Worm (Caenorhabditis elegans) whole organism, L4 larva: ENCODE results near the gene fbxa-184.

Experiments used
- F49E8.2 ChIP-seq: sonication (generic microtip); optimal IDR thresholded peaks from 2 replicates; lab custom pipeline; 2016; ENCODE audit warnings: missing compliant biosample characterization, mild to moderate bottlenecking, missing genetic modification characterization, borderline replicate concordance
- T20F7.1 ChIP-seq: fragments of 200-800 bp; sonication (Bioruptor generic); optimal IDR thresholded peaks from 2 replicates; lab custom pipeline; 2018; ENCODE audit warnings: mild to moderate bottlenecking, missing genetic modification characterization, missing compliant biosample characterization
- Y75B8A.6 ChIP-seq: fragments of 200-800 bp; sonication (Bioruptor generic); IDR thresholded peaks from 2 replicates; pipeline ENCODE4 v1.3.6; 2022; ENCODE audit warnings: missing genetic modification reagents, missing genetic modification characterization, missing compliant biosample characterization
- ZK337.2 ChIP-seq: fragments of 200-800 bp; sonication (Bioruptor generic); IDR thresholded peaks from 2 replicates; pipeline ENCODE4 v1.3.6; 2022; ENCODE audit warnings: missing genetic modification reagents, missing genetic modification characterization, missing compliant biosample characterization
- ZK546.5 ChIP-seq, 2 experiments: sonication (generic microtip); optimal IDR thresholded peaks; 2 replicates each; lab custom pipeline; 2017; ENCODE audit warnings: missing biosample characterization in 2 of 2, missing genetic modification characterization in 2 of 2
- aha-1 ChIP-seq: fragments of 150-350 bp; peaks from one replicate; lab custom pipeline; 2014; ENCODE audit warnings: missing biosample characterization, missing genetic modification characterization
- aly-2 ChIP-seq: sonication (generic microtip); optimal IDR thresholded peaks from 2 replicates; lab custom pipeline; 2018; ENCODE audit warnings: missing biosample characterization, missing genetic modification characterization
- attf-4 ChIP-seq: sonication (generic microtip); optimal IDR thresholded peaks from 3 replicates; lab custom pipeline; 2017; ENCODE audit warnings: missing biosample characterization, missing genetic modification characterization
- ceh-28 ChIP-seq: fragments of 150-350 bp; optimal IDR thresholded peaks from 2 replicates; lab custom pipeline; 2014; ENCODE audit warnings: missing biosample characterization, missing genetic modification reagents, missing genetic modification characterization
- cey-2 ChIP-seq: sonication (generic microtip); optimal IDR thresholded peaks from 3 replicates; lab custom pipeline; 2017; ENCODE audit warnings: missing genetic modification characterization, mild to moderate bottlenecking, missing compliant biosample characterization, antibody characterized with exemption, borderline replicate concordance; ENCODE audit not compliant: insufficient read depth
- daf-12 ChIP-seq: fragments of 150-350 bp; optimal IDR thresholded peaks from 2 replicates; lab custom pipeline; 2014; ENCODE audit warnings: missing biosample characterization, missing genetic modification reagents, missing genetic modification characterization
- daf-19 ChIP-seq: fragments of 200-800 bp; sonication (Bioruptor generic); conservative IDR thresholded peaks from 2 replicates; pipeline ENCODE4 v1.3.6; 2022; ENCODE audit warnings: missing genetic modification characterization, missing compliant biosample characterization
- daf-8 ChIP-seq: fragments of 200-800 bp; sonication (Bioruptor generic); IDR thresholded peaks from 2 replicates; pipeline ENCODE4 v1.3.6; 2022; ENCODE audit warnings: missing genetic modification characterization, missing compliant biosample characterization
- dmd-9 ChIP-seq: fragments of 200-800 bp; sonication (Bioruptor generic); IDR thresholded peaks from 2 replicates; pipeline ENCODE4 v1.3.6; 2022; ENCODE audit warnings: missing genetic modification reagents, missing genetic modification characterization, missing compliant biosample characterization
- duxl-1 ChIP-seq: sonication (generic microtip); optimal IDR thresholded peaks from 2 replicates; lab custom pipeline; 2016; ENCODE audit warnings: mild to moderate bottlenecking, missing genetic modification characterization, moderate library complexity, missing compliant biosample characterization; ENCODE audit not compliant: poor library complexity
- egl-43 ChIP-seq: fragments of 200-800 bp; sonication (Bioruptor generic); IDR thresholded peaks from 2 replicates; pipeline ENCODE4 v1.3.6; 2022; ENCODE audit warnings: missing genetic modification reagents, missing genetic modification characterization, missing compliant biosample characterization
- fkh-10 ChIP-seq: fragments of 150-350 bp; optimal IDR thresholded peaks from 2 replicates; lab custom pipeline; 2014; ENCODE audit warnings: missing biosample characterization, missing genetic modification reagents, missing genetic modification characterization
- hlh-30 ChIP-seq: sonication (generic microtip); optimal IDR thresholded peaks from 2 replicates; lab custom pipeline; 2017; ENCODE audit warnings: antibody characterized with exemption, mild to moderate bottlenecking, missing genetic modification characterization, missing compliant biosample characterization; ENCODE audit not compliant: insufficient read depth
- hmg-1.1 ChIP-seq: fragments of 200-800 bp; sonication (Bioruptor generic); IDR thresholded peaks from 2 replicates; pipeline ENCODE4 v1.3.6; 2022; ENCODE audit warnings: missing genetic modification reagents, missing genetic modification characterization, missing compliant biosample characterization
- jun-1 ChIP-seq: fragments of 150-350 bp; optimal IDR thresholded peaks from 2 replicates; lab custom pipeline; 2014; ENCODE audit warnings: missing biosample characterization, missing genetic modification reagents, missing genetic modification characterization
- lin-13 ChIP-seq: fragments of 150-350 bp; optimal IDR thresholded peaks from 2 replicates; lab custom pipeline; 2014; ENCODE audit warnings: missing biosample characterization, missing genetic modification reagents, missing genetic modification characterization
- lin-15B ChIP-seq: fragments of 150-350 bp; sonication (generic microtip); optimal IDR thresholded peaks from 3 replicates; lab custom pipeline; 2014; ENCODE audit warnings: missing biosample characterization, missing genetic modification characterization
- lin-29 ChIP-seq: fragments of 200-800 bp; sonication (Bioruptor generic); IDR thresholded peaks from 2 replicates; pipeline ENCODE4 v1.3.6; 2022; ENCODE audit warnings: missing genetic modification reagents, missing genetic modification characterization, missing compliant biosample characterization
- lin-38 ChIP-seq: fragments of 200-800 bp; sonication (Bioruptor generic); IDR thresholded peaks from 2 replicates; pipeline ENCODE4 v1.3.6; 2022; ENCODE audit warnings: missing genetic modification reagents, missing genetic modification characterization, missing compliant biosample characterization
- mdt-29 ChIP-seq: fragments of 200-800 bp; sonication (Bioruptor generic); IDR thresholded peaks from 2 replicates; pipeline ENCODE4 v1.3.6; 2022; ENCODE audit warnings: missing genetic modification reagents, missing genetic modification characterization, missing compliant biosample characterization
- mep-1 ChIP-seq: fragments of 150-350 bp; sonication (generic microtip); optimal IDR thresholded peaks from 3 replicates; lab custom pipeline; 2014; ENCODE audit warnings: missing biosample characterization, missing genetic modification characterization
- mxl-2 ChIP-seq: fragments of 200-800 bp; sonication (Bioruptor generic); conservative IDR thresholded peaks from 2 replicates; pipeline ENCODE4 v1.3.6; 2022; ENCODE audit warnings: missing genetic modification reagents, missing genetic modification characterization, missing compliant biosample characterization
- nhr-111 ChIP-seq: fragments of 200-800 bp; sonication (Bioruptor generic); optimal IDR thresholded peaks from 2 replicates; lab custom pipeline; 2018; ENCODE audit warnings: mild to moderate bottlenecking, missing genetic modification characterization, missing compliant biosample characterization
- nhr-25 ChIP-seq: sonication (generic microtip); optimal IDR thresholded peaks from 2 replicates; lab custom pipeline; 2017; ENCODE audit warnings: missing genetic modification characterization, mild to moderate bottlenecking, missing compliant biosample characterization, antibody characterized with exemption, moderate library complexity, borderline replicate concordance; ENCODE audit not compliant: insufficient read depth
- nhr-28 ChIP-seq: fragments of 150-350 bp; optimal IDR thresholded peaks from 2 replicates; lab custom pipeline; 2014; ENCODE audit warnings: missing biosample characterization, missing genetic modification characterization
- php-3 ChIP-seq: fragments of 200-800 bp; sonication (Bioruptor generic); IDR thresholded peaks from 2 replicates; pipeline ENCODE4 v1.3.6; 2022; ENCODE audit warnings: missing genetic modification reagents, missing genetic modification characterization, missing compliant biosample characterization
- rbr-2 ChIP-seq: sonication (generic microtip); optimal IDR thresholded peaks from 2 replicates; lab custom pipeline; 2016; ENCODE audit warnings: missing genotype, missing genetic modification characterization, missing compliant biosample characterization
- set-16 ChIP-seq: fragments of 200-800 bp; sonication (Bioruptor generic); IDR thresholded peaks from 2 replicates; pipeline ENCODE4 v1.3.6; 2022; ENCODE audit warnings: missing genetic modification reagents, missing genetic modification characterization, missing compliant biosample characterization
- tra-1 ChIP-seq: fragments of 200-800 bp; sonication (Bioruptor generic); IDR thresholded peaks from 2 replicates; pipeline ENCODE4 v1.3.6; 2022; ENCODE audit warnings: missing genetic modification reagents, missing genetic modification characterization, missing compliant biosample characterization
- unc-62 ChIP-seq, 3 experiments: fragments of 150-350 bp in 1 of 3; sonication (generic microtip); optimal IDR thresholded peaks in 2 of 3; peaks in 1 of 3; 1 replicate in 1 of 3; 2 replicates in 2 of 3; lab custom pipeline; 2014 to 2017; ENCODE audit warnings: missing biosample characterization in 3 of 3, missing genetic modification characterization in 3 of 3, missing genetic modification reagents in 3 of 3, missing genotype in 1 of 3
- zfp-2 ChIP-seq: sonication (generic microtip); optimal IDR thresholded peaks from 2 replicates; lab custom pipeline; 2016; ENCODE audit warnings: mild to moderate bottlenecking, missing genetic modification characterization, missing compliant biosample characterization

fbxa-184 gene

ce11 chrII:1676088-1676487 is 34.0 kb upstream of the fbxa-184 start, which contains the start of gene fbxb-17:
fbxb-17 (plus strand) TSS chrII:1676388.
- TF ChIP-seq unc-62 (GFP tag; optimal IDR thresholded peaks at IDR 0.05 in 1 of 2; lab: Kevin White, UChicago) (peak in 1 of 2 experiments; percentile 5), unc-62 (tag; optimal IDR thresholded peaks at IDR 0.05; lab: Kevin White, UChicago) (no peak), duxl-1 (no peak)

DNA sequence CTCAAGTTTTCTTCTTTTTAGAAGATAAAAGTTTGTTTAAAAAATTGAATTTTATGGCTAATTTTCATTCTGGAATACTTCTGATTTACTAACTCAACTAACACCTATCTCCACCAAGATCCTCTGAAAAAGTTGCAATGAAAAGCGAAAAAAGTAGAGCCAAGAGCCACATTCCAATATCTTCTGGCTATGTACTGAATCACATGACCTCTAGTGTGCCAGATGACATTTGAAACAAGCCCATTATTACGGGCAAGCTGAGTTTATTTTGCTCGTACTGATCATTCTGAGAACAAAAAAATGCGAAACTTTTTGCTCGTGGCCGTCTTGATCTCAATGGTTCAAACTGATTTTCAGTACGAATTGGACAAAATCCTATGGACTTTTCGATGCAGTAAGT is 31.0 kb upstream of the fbxa-184 start, which contains the start of gene irld-36:
TSS of gene irld-36 (plus strand) at position 301 of the 400 bp plus-strand sequence.
- TF ChIP-seq hmg-1.1 (GFP tag; lab: Robert Waterston, UW) (no peak), F49E8.2 (tag; lab: Kevin White, UChicago) (no peak), nhr-25 (no peak), rbr-2 (tag; lab: Kevin White, UChicago) (no peak), lin-29 (GFP tag; lab: Robert Waterston, UW) (no peak), zfp-2 (tag; lab: Kevin White, UChicago) (no peak), nhr-28 (no peak), daf-8 (GFP tag; lab: Robert Waterston, UW) (no peak), hlh-30 (no peak), mep-1 (no peak), aly-2 (tag; lab: Kevin White, UChicago) (no peak), cey-2 (no peak), ZK337.2 (GFP tag; lab: Robert Waterston, UW) (no peak), T20F7.1 (GFP tag; lab: Kevin White, UChicago) (no peak), duxl-1 (no peak), mdt-29 (no peak), nhr-111 (GFP tag; lab: Kevin White, UChicago) (no peak), lin-15B (no peak), Y75B8A.6 (GFP tag; lab: Robert Waterston, UW) (no peak)

DNA sequence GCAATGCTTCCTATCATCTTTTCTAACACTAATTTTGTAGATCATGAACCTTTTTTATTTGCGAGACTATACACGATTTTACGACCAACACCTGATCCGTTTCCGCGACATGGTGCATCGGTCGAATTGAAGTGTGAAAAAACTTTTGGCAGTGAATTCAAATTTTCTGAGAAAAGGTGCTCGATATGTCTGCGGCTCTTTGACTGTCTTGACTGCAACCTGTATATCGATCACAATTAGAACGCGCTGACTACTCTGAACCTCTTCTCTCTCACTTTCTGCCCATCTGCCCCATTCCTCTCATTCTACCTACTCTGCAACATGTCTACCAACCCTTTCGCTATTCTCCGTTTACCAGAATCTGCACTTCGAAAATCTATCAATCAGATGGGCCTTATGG is 27.8 kb upstream of the fbxa-184 start, which contains the start of gene fbxb-26:
TSS of gene fbxb-26 (plus strand) at position 301 of the 400 bp plus-strand sequence.
- TF ChIP-seq attf-4 (tag; lab: Kevin White, UChicago) (no peak), zfp-2 (tag; lab: Kevin White, UChicago) (no peak), F49E8.2 (tag; lab: Kevin White, UChicago) (no peak), lin-38 (GFP tag; lab: Robert Waterston, UW) (no peak), ceh-28 (no peak), daf-19 (GFP tag; lab: Robert Waterston, UW) (no peak), lin-13 (no peak), Y75B8A.6 (GFP tag; lab: Robert Waterston, UW) (no peak), egl-43 (GFP tag; lab: Robert Waterston, UW) (no peak)

DNA sequence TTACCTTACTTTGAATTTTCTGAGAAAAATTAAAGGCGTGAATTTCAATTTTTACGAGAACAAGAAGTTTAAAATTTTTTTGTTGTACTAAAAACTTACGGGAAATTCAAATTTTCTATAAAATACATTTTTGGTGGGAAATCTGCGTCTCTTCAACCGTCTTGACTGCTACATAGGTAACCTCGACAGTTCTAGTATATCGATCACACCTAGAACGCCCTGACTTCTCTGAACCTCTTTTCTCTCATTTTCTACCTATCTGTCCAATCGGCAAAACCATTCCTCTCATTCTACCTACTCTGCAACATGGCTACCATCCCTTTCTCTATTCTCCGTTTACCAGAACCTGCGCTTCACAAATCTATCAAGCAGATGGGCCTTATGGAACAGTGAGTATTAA is 26.3 kb upstream of the fbxa-184 start, which contains the start of gene fbxb-25:
TSS of gene fbxb-25 (plus strand) at position 301 of the 400 bp plus-strand sequence.
- TF ChIP-seq fkh-10: no peak
- no peak for TF ChIP-seq hlh-30
- TF ChIP-seq tra-1 (GFP tag; lab: Robert Waterston, UW): no peak
- no peak for TF ChIP-seq ZK546.5 (tag; optimal IDR thresholded peaks at IDR 0.05; lab: Kevin White, UChicago)
- peak; percentile 39 for TF ChIP-seq aha-1
- no peak for TF ChIP-seq set-16 (GFP tag; lab: Robert Waterston, UW)
- TF ChIP-seq php-3 (GFP tag; lab: Robert Waterston, UW): no peak
- TF ChIP-seq jun-1 (tag; lab: Kevin White, UChicago): no peak
- no peak for TF ChIP-seq daf-12 (tag; lab: Kevin White, UChicago)
- TF ChIP-seq aly-2 (tag; lab: Kevin White, UChicago): no peak
- no peak for TF ChIP-seq attf-4 (tag; lab: Kevin White, UChicago)
- TF ChIP-seq mxl-2: no peak
- TF ChIP-seq dmd-9 (GFP tag; lab: Robert Waterston, UW): no peak
- peak; percentile 53 for TF ChIP-seq duxl-1
